Fruit fly (Drosophila melanogaster): ENCODE data around the gene Coprox.

Coprox gene

dm6 chr2L:6967422-6968012, 3.3 kb downstream of the Coprox start, which contains the start of gene Sumo (continued):
- TF ChIP-seq Mad (GFP tag; optimal IDR thresholded peaks at IDR 0.05) (no peak), Chrac-16 (GFP tag; optimal IDR thresholded peaks at IDR 0.05) (no peak), croc (GFP tag; conservative IDR thresholded peaks at IDR 0.05) (no peak), disco-r (GFP tag; optimal IDR thresholded peaks at IDR 0.05) (no peak), CG9876 (GFP tag; optimal IDR thresholded peaks at IDR 0.05) (no peak), sr (GFP tag; IDR thresholded peaks at IDR 0.05) (no peak), da (GFP tag; optimal IDR thresholded peaks at IDR 0.05) (no peak), TFAM (GFP tag; optimal IDR thresholded peaks at IDR 0.05) (no peak), Rx (GFP tag; IDR thresholded peaks at IDR 0.05) (no peak), ci (GFP tag; IDR thresholded peaks at IDR 0.05) (peak; percentile 67), CG17186 (GFP tag; optimal IDR thresholded peaks at IDR 0.05) (no peak), zen (tag; optimal IDR thresholded peaks at IDR 0.05) (peak; percentile 49), mam (GFP tag; optimal IDR thresholded peaks at IDR 0.05) (no peak), sqz (GFP tag; optimal IDR thresholded peaks at IDR 0.05) (peak; percentile 69), NK7.1 (GFP tag; optimal IDR thresholded peaks at IDR 0.05) (no peak), run (tag; optimal IDR thresholded peaks at IDR 0.05) (no peak), crol (GFP tag; IDR thresholded peaks at IDR 0.05) (no peak), CG18764 (GFP tag; optimal IDR thresholded peaks at IDR 0.05) (no peak), Dref (GFP tag; IDR thresholded peaks at IDR 0.05) (peak; percentile 93), CG16815 (GFP tag; optimal IDR thresholded peaks at IDR 0.05) (peak; percentile 16), CG3995 (GFP tag; optimal IDR thresholded peaks at IDR 0.05) (peak; percentile 99), sens-2 (GFP tag; IDR thresholded peaks at IDR 0.05) (no peak), Deaf1 (tag; optimal IDR thresholded peaks at IDR 0.05) (no peak), nerfin-2 (GFP tag; IDR thresholded peaks at IDR 0.05; ENCODE audit: partially characterized antibody) (peak; percentile 98), CG7987 (GFP tag; optimal IDR thresholded peaks at IDR 0.05) (no peak), Gug (GFP tag; IDR thresholded peaks at IDR 0.05) (peak; percentile 83; the same call in 2 of the 4 replicates), Bteb2 (GFP tag; optimal IDR thresholded peaks at IDR 0.05) (no peak), CG11695 (GFP tag; IDR thresholded peaks at IDR 0.05) (0 out of 3 replicates have a peak, but pooled peaks have one; percentile 21), CG11504 (tag; optimal IDR thresholded peaks at IDR 0.05) (peak; percentile 39), klu (GFP tag; IDR thresholded peaks at IDR 0.05) (no peak), Sox102F (GFP tag; optimal IDR thresholded peaks at IDR 0.05) (peak; percentile 15), ase (GFP tag; IDR thresholded peaks at IDR 0.05) (no peak), Lim3 (GFP tag; IDR thresholded peaks at IDR 0.05) (no peak), HLH3B (GFP tag; IDR thresholded peaks at IDR 0.05) (no peak), bcd (GFP tag; optimal IDR thresholded peaks at IDR 0.05) (peak; percentile 11), her (GFP tag; optimal IDR thresholded peaks at IDR 0.05) (no peak), CG12769 (tag; optimal IDR thresholded peaks at IDR 0.05) (no peak), CG8281 (tag; optimal IDR thresholded peaks at IDR 0.05) (no peak), corto (GFP tag; optimal IDR thresholded peaks at IDR 0.05) (no peak), HHEX (GFP tag; optimal IDR thresholded peaks at IDR 0.05) (no peak), CrebB (tag; optimal IDR thresholded peaks at IDR 0.05) (no peak), CG14667 (GFP tag; IDR thresholded peaks at IDR 0.05) (no peak), Dll (GFP tag; IDR thresholded peaks at IDR 0.05; ENCODE audit: partially characterized antibody) (peak; percentile 85), CG13424 (tag; optimal IDR thresholded peaks at IDR 0.05) (no peak), jumu (GFP tag; optimal IDR thresholded peaks at IDR 0.05) (no peak), CG42726 (GFP tag; IDR thresholded peaks at IDR 0.05; ENCODE audit: partially characterized antibody) (peak; percentile 100), stc (GFP tag; IDR thresholded peaks at IDR 0.05) (no peak), CG7928 (GFP tag; optimal IDR thresholded peaks at IDR 0.05) (no peak), Abd-B (GFP tag; optimal IDR thresholded peaks at IDR 0.05) (peak; percentile 73), h (optimal IDR thresholded peaks at IDR 0.05) (no peak), D19B (GFP tag; optimal IDR thresholded peaks at IDR 0.05) (no peak), CG12391 (tag; optimal IDR thresholded peaks at IDR 0.05) (peak; percentile 35)
